Worm (Caenorhabditis elegans) whole organism, mixed stage, embryonic: Measurements from ENCODE around the gene nono-1.
A peak's percentile ranks its signal among the peaks of the same experiment; 100 is the strongest.

Experiments used
- M03D4.4 ChIP-seq: sonication (generic microtip); optimal IDR thresholded peaks from 2 replicates; lab custom pipeline; 2017; ENCODE audit warnings: mild to moderate bottlenecking, missing genetic modification characterization, missing compliant biosample characterization
- bed-3 ChIP-seq: fragments of 200-800 bp; sonication (Bioruptor generic); optimal IDR thresholded peaks from 3 replicates; lab custom pipeline; 2018; ENCODE audit warnings: mild to moderate bottlenecking, missing genetic modification characterization, moderate library complexity, missing compliant biosample characterization
- blmp-1 ChIP-seq: fragments of 150-350 bp; optimal IDR thresholded peaks from 2 replicates; lab custom pipeline; 2014; ENCODE audit warnings: missing biosample characterization, missing genetic modification characterization
- ceh-39 ChIP-seq: fragments of 150-350 bp; optimal IDR thresholded peaks from 2 replicates; lab custom pipeline; 2014; ENCODE audit warnings: missing biosample characterization, missing genetic modification characterization
- ceh-43 ChIP-seq: fragments of 200-800 bp; sonication (Bioruptor generic); optimal IDR thresholded peaks from 2 replicates; lab custom pipeline; 2018; ENCODE audit warnings: mild to moderate bottlenecking, missing genetic modification characterization, moderate library complexity, missing compliant biosample characterization
- ceh-83 ChIP-seq: fragments of 200-800 bp; sonication (Bioruptor generic); optimal IDR thresholded peaks from 2 replicates; lab custom pipeline; 2018; ENCODE audit warnings: mild to moderate bottlenecking, missing genetic modification characterization, missing compliant biosample characterization
- ces-1 ChIP-seq: fragments of 150-350 bp; optimal IDR thresholded peaks from 2 replicates; lab custom pipeline; 2014; ENCODE audit warnings: missing biosample characterization, missing genetic modification reagents, missing genetic modification characterization
- cnd-1 ChIP-seq: fragments of 200-800 bp; sonication (Bioruptor generic); optimal IDR thresholded peaks from 2 replicates; lab custom pipeline; 2018; ENCODE audit warnings: mild to moderate bottlenecking, missing genetic modification characterization, missing compliant biosample characterization
- drap-1 ChIP-seq: fragments of 200-800 bp; sonication (Bioruptor generic); optimal IDR thresholded peaks from 3 replicates; lab custom pipeline; 2018; ENCODE audit warnings: mild to moderate bottlenecking, missing genetic modification characterization, missing compliant biosample characterization
- elt-1 ChIP-seq: sonication (generic microtip); optimal IDR thresholded peaks from 2 replicates; lab custom pipeline; 2017; ENCODE audit warnings: missing genetic modification characterization, mild to moderate bottlenecking, missing compliant biosample characterization, antibody characterized with exemption, moderate library complexity, borderline replicate concordance; ENCODE audit not compliant: insufficient read depth
- elt-3 ChIP-seq: fragments of 150-350 bp; optimal IDR thresholded peaks from 2 replicates; lab custom pipeline; 2014; ENCODE audit warnings: missing biosample characterization, missing genetic modification characterization
- flh-1 ChIP-seq: fragments of 200-800 bp; sonication (Bioruptor generic); optimal IDR thresholded peaks from 2 replicates; lab custom pipeline; 2018; ENCODE audit warnings: mild to moderate bottlenecking, missing genetic modification characterization, moderate library complexity, missing compliant biosample characterization
- ham-2 ChIP-seq: fragments of 200-800 bp; sonication (Bioruptor generic); optimal IDR thresholded peaks from 2 replicates; lab custom pipeline; 2018; ENCODE audit warnings: mild to moderate bottlenecking, missing genetic modification characterization, missing compliant biosample characterization
- hlh-1 ChIP-seq: fragments of 150-350 bp; optimal IDR thresholded peaks from 2 replicates; lab custom pipeline; 2014; ENCODE audit warnings: missing biosample characterization, missing genetic modification reagents, missing genetic modification characterization
- lin-13 ChIP-seq: fragments of 150-350 bp; optimal IDR thresholded peaks from 2 replicates; lab custom pipeline; 2014; ENCODE audit warnings: missing biosample characterization, missing genetic modification characterization
- lsy-2 ChIP-seq: fragments of 150-350 bp; optimal IDR thresholded peaks from 2 replicates; lab custom pipeline; 2014; ENCODE audit warnings: missing biosample characterization, missing genetic modification characterization
- mab-5 ChIP-seq: fragments of 150-350 bp; optimal IDR thresholded peaks from 2 replicates; lab custom pipeline; 2014; ENCODE audit warnings: missing biosample characterization, missing genetic modification characterization
- mep-1 ChIP-seq: fragments of 150-350 bp; optimal IDR thresholded peaks from 2 replicates; lab custom pipeline; 2017; ENCODE audit warnings: missing biosample characterization, missing genetic modification reagents, missing genetic modification characterization, inconsistent platforms
- mls-2 ChIP-seq: sonication (generic microtip); optimal IDR thresholded peaks from 2 replicates; lab custom pipeline; 2016; ENCODE audit warnings: mild to moderate bottlenecking, missing genetic modification characterization, moderate library complexity, missing compliant biosample characterization
- nhr-12 ChIP-seq: fragments of 150-350 bp; optimal IDR thresholded peaks from 2 replicates; lab custom pipeline; 2014; ENCODE audit warnings: missing biosample characterization, missing genetic modification characterization
- nhr-2 ChIP-seq: fragments of 150-350 bp; optimal IDR thresholded peaks from 2 replicates; lab custom pipeline; 2014; ENCODE audit warnings: missing biosample characterization, missing genetic modification characterization
- nhr-237 ChIP-seq: fragments of 150-350 bp; optimal IDR thresholded peaks from 2 replicates; lab custom pipeline; 2014; ENCODE audit warnings: missing biosample characterization, missing genetic modification characterization
- nhr-28 ChIP-seq: fragments of 150-350 bp; optimal IDR thresholded peaks from 2 replicates; lab custom pipeline; 2014; ENCODE audit warnings: missing biosample characterization, missing genetic modification characterization
- nhr-76 ChIP-seq: sonication (generic microtip); optimal IDR thresholded peaks from 2 replicates; lab custom pipeline; 2017; ENCODE audit warnings: missing biosample characterization, missing genetic modification characterization
- pha-4 ChIP-seq: fragments of 150-350 bp; optimal IDR thresholded peaks from 2 replicates; lab custom pipeline; 2018; ENCODE audit warnings: missing biosample characterization, missing genetic modification reagents, missing genetic modification characterization
- sem-2 ChIP-seq: fragments of 200-800 bp; sonication (Bioruptor generic); optimal IDR thresholded peaks from 2 replicates; lab custom pipeline; 2018; ENCODE audit warnings: mild to moderate bottlenecking, missing genetic modification characterization, missing compliant biosample characterization
- snpc-4 ChIP-seq: fragments of 150-350 bp; optimal IDR thresholded peaks from 2 replicates; lab custom pipeline; 2014; ENCODE audit warnings: missing biosample characterization, missing genetic modification characterization
- sptf-1 ChIP-seq: sonication (generic microtip); optimal IDR thresholded peaks from 2 replicates; lab custom pipeline; 2017; ENCODE audit warnings: mild to moderate bottlenecking, missing genetic modification characterization, moderate library complexity, missing compliant biosample characterization
- unc-120 ChIP-seq: sonication (generic microtip); optimal IDR thresholded peaks from 2 replicates; lab custom pipeline; 2017; ENCODE audit warnings: missing genetic modification characterization, missing compliant biosample characterization; ENCODE audit not compliant: poor library complexity, severe bottlenecking
- unc-39 ChIP-seq: fragments of 150-350 bp; optimal IDR thresholded peaks from 2 replicates; lab custom pipeline; 2014; ENCODE audit warnings: missing biosample characterization, missing genetic modification characterization
- unc-62 ChIP-seq: fragments of 150-350 bp; optimal IDR thresholded peaks from 2 replicates; lab custom pipeline; 2014; ENCODE audit warnings: missing biosample characterization, missing genetic modification reagents, missing genetic modification characterization
- zip-8 ChIP-seq: fragments of 150-350 bp; optimal IDR thresholded peaks from 2 replicates; lab custom pipeline; 2014; ENCODE audit warnings: missing biosample characterization, missing genetic modification characterization
- ztf-11 ChIP-seq: fragments of 150-350 bp; optimal IDR thresholded peaks from 2 replicates; lab custom pipeline; 2014; ENCODE audit warnings: missing biosample characterization, missing genetic modification characterization

Gene nono-1

ce11 chrIII:5988461-5988860, 30.4 kb upstream of the nono-1 start:
- TF ChIP-seq ceh-83 (peak; percentile 41), snpc-4 (no peak)

DNA sequence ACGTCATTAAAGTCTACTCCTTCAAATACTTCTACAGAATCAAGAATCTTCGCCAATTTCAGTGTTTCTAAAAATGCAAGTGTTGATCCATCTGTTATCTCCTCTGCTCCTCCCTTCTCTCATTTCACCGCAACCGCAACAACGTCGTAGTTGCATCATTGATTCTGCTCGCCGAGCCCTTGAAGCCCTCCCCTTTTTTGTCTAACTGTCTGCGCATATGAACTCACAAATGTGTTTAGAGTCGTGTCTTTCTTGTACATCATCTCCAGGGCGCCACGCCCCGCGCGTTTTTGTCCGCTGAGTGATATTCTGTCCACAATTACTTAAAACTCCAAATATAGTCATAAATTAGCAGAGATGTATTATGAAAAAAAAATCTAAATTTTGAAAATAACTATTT, 30.0 kb upstream of the nono-1 start:
- peak; percentile 37 for TF ChIP-seq unc-120
- peak; percentile 38 for TF ChIP-seq mep-1 (tag; lab: Kevin White, UChicago)
- no peak for TF ChIP-seq nhr-76 (tag; lab: Kevin White, UChicago)
- no peak for TF ChIP-seq unc-39 (tag; lab: Kevin White, UChicago)
- peak; percentile 76 for TF ChIP-seq ces-1 (GFP tag; lab: Kevin White, UChicago)

DNA sequence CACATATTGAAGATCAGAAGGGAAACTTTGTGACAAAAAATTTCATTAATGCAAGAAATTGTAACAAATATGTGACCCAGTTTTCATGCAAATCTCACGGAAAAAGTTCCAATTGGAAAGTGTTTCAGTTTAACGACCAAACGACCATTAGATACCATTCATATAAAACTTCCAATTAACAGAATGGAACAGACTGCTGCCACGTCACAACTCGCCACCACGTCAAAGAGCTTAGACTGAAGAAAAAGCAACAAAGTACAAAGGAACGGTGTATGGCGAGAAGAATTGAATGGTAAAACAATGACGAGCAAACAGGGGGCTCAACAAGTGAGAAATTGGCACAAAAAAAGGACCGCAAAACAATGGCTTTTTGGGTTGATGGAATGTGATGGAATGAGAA, 27.3 kb upstream of the nono-1 start, which contains the start of gene T04C9.3:
TSS of gene T04C9.3 (plus strand) at position 301 of the 400 bp plus-strand sequence.
- TF ChIP-seq ceh-83 (no peak), ceh-39 (tag; lab: Kevin White, UChicago) (no peak), ztf-11 (tag; lab: Kevin White, UChicago) (no peak), drap-1 (GFP tag; lab: Kevin White, UChicago) (no peak), nhr-2 (tag; lab: Kevin White, UChicago) (no peak), elt-3 (tag; lab: Kevin White, UChicago) (no peak), unc-39 (tag; lab: Kevin White, UChicago) (no peak), bed-3 (no peak), nhr-237 (tag; lab: Kevin White, UChicago) (no peak), ham-2 (GFP tag; lab: Kevin White, UChicago) (no peak)

DNA sequence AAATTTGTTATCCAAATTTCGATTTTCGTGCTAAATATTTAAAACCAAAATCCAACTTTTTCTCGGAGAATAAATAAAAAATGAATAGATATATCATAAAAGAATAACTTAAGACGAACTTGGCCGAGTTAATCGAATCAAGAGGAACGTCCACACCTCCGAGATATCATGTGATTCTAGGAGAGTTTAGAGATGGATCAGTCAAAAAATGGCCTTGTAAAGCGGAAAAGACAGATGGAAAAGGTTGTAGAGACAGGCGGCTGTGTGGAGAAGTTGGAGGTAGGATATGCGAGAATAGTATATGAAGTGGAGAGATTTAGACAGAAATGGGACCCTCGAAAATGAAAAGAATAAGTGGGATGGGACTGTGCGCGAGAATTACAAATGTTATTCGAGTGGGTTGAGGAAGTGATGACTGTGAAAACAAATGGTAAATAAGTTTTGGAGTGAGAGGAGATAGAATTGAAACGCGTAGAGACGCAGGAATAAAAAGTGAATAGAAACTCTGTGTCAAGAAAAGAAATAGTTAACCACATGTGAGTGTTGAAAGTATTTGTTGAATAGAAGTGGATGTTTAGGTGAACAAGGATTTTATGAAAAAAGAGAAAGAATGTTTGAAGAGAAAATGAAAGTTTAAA, 24.8 kb upstream of the nono-1 start:
- TF ChIP-seq ham-2 (GFP tag; lab: Kevin White, UChicago) = peak; percentile 25
- no peak for TF ChIP-seq ceh-83
- peak; percentile 17 for TF ChIP-seq sptf-1 (tag; lab: Kevin White, UChicago)
- TF ChIP-seq pha-4 = peak; percentile 21

DNA sequence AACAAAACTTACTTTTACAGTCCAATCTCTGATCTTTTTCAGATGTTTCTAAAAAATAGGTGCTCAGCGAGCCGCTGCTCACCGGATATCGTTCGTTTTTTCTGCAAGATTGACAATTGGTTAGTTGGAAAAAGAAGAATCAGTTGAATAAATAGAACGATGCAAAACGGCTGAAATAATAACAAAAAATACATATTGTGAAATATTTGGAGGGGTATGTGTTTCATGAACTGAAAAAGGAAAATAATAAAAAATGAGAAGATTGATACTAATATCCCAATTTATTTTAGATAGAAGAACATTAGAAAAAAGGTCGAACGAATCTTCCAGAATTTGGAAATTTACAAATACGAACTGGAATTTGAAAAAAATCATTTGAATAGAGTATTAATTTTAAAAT, 24.0 kb upstream of the nono-1 start, which contains the start of gene frm-2:
TSS of gene frm-2 (minus strand) at position 101 of the 400 bp plus-strand sequence.
- no peak for TF ChIP-seq drap-1 (GFP tag; lab: Kevin White, UChicago)
- no peak for TF ChIP-seq nhr-2 (tag; lab: Kevin White, UChicago)

ce11 chrIII:5981407-5981806, 23.4 kb upstream of the nono-1 start:
- TF ChIP-seq unc-120 (no peak), elt-1 (no peak), mab-5 (tag; lab: Kevin White, UChicago) (no peak), pha-4 (no peak), nhr-2 (tag; lab: Kevin White, UChicago) (no peak), unc-39 (tag; lab: Kevin White, UChicago) (no peak), lsy-2 (tag; lab: Kevin White, UChicago) (no peak), drap-1 (GFP tag; lab: Kevin White, UChicago) (no peak), mls-2 (tag; lab: Kevin White, UChicago) (no peak), ham-2 (GFP tag; lab: Kevin White, UChicago) (no peak), mep-1 (tag; lab: Kevin White, UChicago) (no peak), elt-3 (tag; lab: Kevin White, UChicago) (no peak), nhr-237 (tag; lab: Kevin White, UChicago) (no peak), lin-13 (tag; lab: Kevin White, UChicago) (no peak)

DNA sequence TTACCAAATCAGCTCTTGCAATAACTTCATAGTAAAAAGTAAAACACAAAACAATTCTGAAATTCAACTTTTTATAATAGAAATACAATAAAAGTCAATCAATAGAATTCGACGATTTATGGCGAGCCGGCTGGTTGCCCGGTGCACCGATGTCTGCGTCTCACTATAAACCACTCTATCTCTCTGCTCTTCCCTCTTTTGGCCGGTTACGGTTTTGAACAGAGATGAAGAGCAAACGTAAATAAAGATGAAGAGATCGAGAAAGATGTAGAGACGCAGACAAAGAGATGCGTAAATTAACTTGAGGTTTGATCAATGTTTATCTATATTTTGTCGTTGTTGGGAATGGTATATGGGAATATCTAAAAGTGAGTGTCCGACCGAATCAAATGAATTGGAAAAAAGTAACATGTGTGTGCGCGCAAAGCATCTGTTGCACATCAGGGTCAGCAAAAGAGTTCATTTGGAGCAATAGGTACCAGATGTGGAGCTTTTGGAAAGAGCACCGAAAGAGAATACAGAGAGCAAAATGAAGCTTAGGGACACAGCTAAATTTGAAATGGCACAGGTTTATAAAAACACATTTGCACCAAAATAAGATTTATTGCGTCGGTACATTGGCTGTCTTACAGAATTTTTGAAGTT, 22.4 kb upstream of the nono-1 start:
- TF ChIP-seq lin-13 (tag; lab: Kevin White, UChicago) (no peak), ceh-39 (tag; lab: Kevin White, UChicago) (no peak), mep-1 (tag; lab: Kevin White, UChicago) (no peak), mab-5 (tag; lab: Kevin White, UChicago) (no peak), nhr-76 (tag; lab: Kevin White, UChicago) (no peak), elt-3 (tag; lab: Kevin White, UChicago) (no peak), flh-1 (GFP tag; lab: Kevin White, UChicago) (no peak), ceh-43 (GFP tag; lab: Kevin White, UChicago) (no peak), sptf-1 (tag; lab: Kevin White, UChicago) (no peak), sem-2 (GFP tag; lab: Kevin White, UChicago) (no peak), snpc-4 (no peak), cnd-1 (tag; lab: Kevin White, UChicago) (no peak), M03D4.4 (peak; percentile 11), elt-1 (no peak), unc-120 (no peak), nhr-28 (tag; lab: Kevin White, UChicago) (no peak), nhr-2 (tag; lab: Kevin White, UChicago) (peak; percentile 84), zip-8 (tag; lab: Kevin White, UChicago) (no peak), ztf-11 (tag; lab: Kevin White, UChicago) (no peak), mls-2 (tag; lab: Kevin White, UChicago) (no peak), hlh-1 (tag; lab: Kevin White, UChicago) (peak; percentile 9), unc-62 (GFP tag; lab: Kevin White, UChicago) (no peak), ces-1 (GFP tag; lab: Kevin White, UChicago) (no peak), ham-2 (GFP tag; lab: Kevin White, UChicago) (no peak), lsy-2 (tag; lab: Kevin White, UChicago) (no peak), nhr-12 (tag; lab: Kevin White, UChicago) (no peak), blmp-1 (tag; lab: Kevin White, UChicago) (no peak)
